Fruit fly (Drosophila melanogaster) whole organism, prepupa: ENCODE results near the gene CG44044.

ENCODE experiments used
- Blimp-1 ChIP-seq: fragments of 200-800 bp; sonication (Bioruptor generic); optimal IDR thresholded peaks from 3 replicates; lab custom pipeline; 2017; ENCODE audit warnings: missing biosample characterization, missing genetic modification characterization, mild to moderate bottlenecking, moderate library complexity, missing genetic modification reagents
- CG34406 ChIP-seq: fragments of 200-800 bp; sonication (Bioruptor generic); optimal IDR thresholded peaks from 3 replicates; lab custom pipeline; 2016; ENCODE audit warnings: missing biosample characterization, missing genetic modification characterization
- CG9139 ChIP-seq: fragments of 200-800 bp; sonication (Bioruptor generic); optimal IDR thresholded peaks from 3 replicates; lab custom pipeline; 2017; ENCODE audit warnings: missing biosample characterization, mild to moderate bottlenecking, missing genetic modification characterization
- Lpt ChIP-seq: fragments of 200-800 bp; sonication (Bioruptor generic); optimal IDR thresholded peaks from 3 replicates; lab custom pipeline; 2016; ENCODE audit warnings: missing biosample characterization, missing genetic modification characterization
- Sox102F ChIP-seq: fragments of 200-800 bp; sonication (Bioruptor generic); optimal IDR thresholded peaks from 2 replicates; lab custom pipeline; 2016; ENCODE audit warnings: missing biosample characterization, mild to moderate bottlenecking, missing genetic modification characterization
- spab ChIP-seq: fragments of 200-800 bp; sonication (Bioruptor generic); optimal IDR thresholded peaks from 2 replicates; lab custom pipeline; 2017; ENCODE audit warnings: missing biosample characterization, mild to moderate bottlenecking, missing genetic modification characterization, missing genetic modification reagents
- ss ChIP-seq, 2 experiments: fragments of 200-800 bp; sonication (Bioruptor generic); optimal IDR thresholded peaks; 2 replicates in 1 of 2; 3 replicates in 1 of 2; lab custom pipeline; 2017 to 2018; ENCODE audit warnings: mild to moderate bottlenecking in 2 of 2, missing biosample characterization in 2 of 2, missing genetic modification characterization in 2 of 2, moderate library complexity in 1 of 2

DNA sequence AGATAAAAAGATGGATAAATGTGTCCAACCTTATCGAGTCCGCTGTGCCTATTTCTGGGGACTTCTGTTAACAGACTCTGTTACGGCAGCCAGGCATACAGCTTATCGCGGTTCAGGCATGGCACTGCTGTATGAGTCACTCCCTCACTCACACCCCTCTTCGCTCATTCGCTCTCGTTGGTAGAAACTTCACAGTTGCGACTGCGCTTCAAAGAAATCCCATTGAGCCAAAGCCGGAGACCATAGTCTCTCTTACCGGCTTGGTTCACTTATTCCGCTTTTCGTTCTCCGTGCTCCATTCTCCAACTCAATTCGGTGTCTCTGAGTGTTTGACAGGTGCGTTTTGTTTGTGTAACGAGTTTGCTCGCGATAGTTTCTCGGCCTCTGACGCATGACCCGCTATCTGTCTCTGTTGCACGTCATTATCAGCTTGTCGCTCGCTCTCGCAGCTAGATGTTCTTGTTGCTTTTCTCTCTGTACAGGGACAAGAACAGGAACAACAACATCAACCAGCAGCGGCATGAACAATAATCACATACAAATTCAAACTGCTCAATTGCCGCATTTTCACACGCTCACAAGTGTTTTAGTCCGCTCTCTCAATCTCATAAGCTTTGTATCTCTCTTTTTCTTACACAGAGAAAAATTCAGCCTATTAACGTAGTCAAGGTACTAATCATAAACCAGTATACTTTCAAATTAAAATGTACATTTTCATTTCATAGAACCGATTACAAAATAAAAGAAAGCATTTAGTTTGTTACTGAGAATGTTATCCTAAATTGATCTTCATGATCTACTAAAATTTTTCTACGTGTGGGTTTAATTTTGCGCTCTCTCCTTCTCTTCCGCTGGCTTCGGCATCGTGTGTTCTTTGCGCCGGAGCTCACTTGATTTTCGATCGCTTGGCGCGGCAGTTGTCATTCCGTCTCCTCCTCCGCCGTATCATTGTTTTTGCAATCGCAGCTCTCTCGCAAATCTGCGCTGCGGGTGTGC is 41.3 kb upstream of the CG44044 start:
- TF ChIP-seq Sox102F (peak; percentile 100), Blimp-1 (GFP tag; lab: Kevin White, UChicago) (peak; percentile 97), Lpt (GFP tag; lab: Kevin White, UChicago) (peak; percentile 99), CG34406 (GFP tag; lab: Kevin White, UChicago) (peak; percentile 100), spab (GFP tag; lab: Kevin White, UChicago) (peak; percentile 99), CG9139 (GFP tag; lab: Kevin White, UChicago) (peak; percentile 99), ss (GFP tag; optimal IDR thresholded peaks at IDR 0.05; lab: Kevin White, UChicago) (peak; percentile 99)
